Worm (Caenorhabditis elegans) whole organism, L3 larva: ENCODE measurements around the gene R04B5.6.

ENCODE experiments used
- R02D3.7 ChIP-seq: fragments of 150-350 bp; optimal IDR thresholded peaks from 2 replicates; lab custom pipeline; 2014; ENCODE audit warnings: missing biosample characterization, missing genetic modification characterization
- aly-2 ChIP-seq: fragments of 150-350 bp; optimal IDR thresholded peaks from 2 replicates; lab custom pipeline; 2014; ENCODE audit warnings: missing biosample characterization, missing genetic modification characterization
- ama-1 ChIP-seq: fragments of 150-350 bp; optimal IDR thresholded peaks from 2 replicates; lab custom pipeline; 2018
- ceh-28 ChIP-seq: fragments of 150-350 bp; optimal IDR thresholded peaks from 2 replicates; lab custom pipeline; 2014; ENCODE audit warnings: missing biosample characterization, missing genetic modification reagents, missing genetic modification characterization
- ceh-82 ChIP-seq: fragments of 150-350 bp; optimal IDR thresholded peaks from 2 replicates; lab custom pipeline; 2014; ENCODE audit warnings: missing biosample characterization, missing genetic modification characterization
- ceh-9 ChIP-seq: sonication (generic microtip); optimal IDR thresholded peaks from 2 replicates; lab custom pipeline; 2018; ENCODE audit warnings: missing biosample characterization, missing genetic modification characterization
- daf-12 ChIP-seq: fragments of 150-350 bp; optimal IDR thresholded peaks from 2 replicates; lab custom pipeline; 2014; ENCODE audit warnings: missing biosample characterization, missing genetic modification reagents, missing genetic modification characterization
- egl-5 ChIP-seq: fragments of 150-350 bp; optimal IDR thresholded peaks from 2 replicates; lab custom pipeline; 2017; ENCODE audit warnings: missing biosample characterization, missing genetic modification reagents, missing genetic modification characterization, inconsistent platforms
- elt-1 ChIP-seq: fragments of 150-350 bp; optimal IDR thresholded peaks from 2 replicates; lab custom pipeline; 2014; ENCODE audit warnings: missing biosample characterization, missing genetic modification characterization
- elt-2 ChIP-seq: sonication (generic microtip); optimal IDR thresholded peaks from 2 replicates; lab custom pipeline; 2016; ENCODE audit warnings: missing genetic modification reagents, mild to moderate bottlenecking, missing genetic modification characterization, missing compliant biosample characterization
- elt-3 ChIP-seq, 3 experiments: fragments of 150-350 bp in 1 of 3; sonication (generic microtip) in 2 of 3; optimal IDR thresholded peaks; 2 replicates in 2 of 3; 4 replicates in 1 of 3; lab custom pipeline; 2014 to 2017; ENCODE audit warnings: missing biosample characterization in 3 of 3, missing genetic modification characterization in 3 of 3
- fkh-10 ChIP-seq: sonication (generic microtip); optimal IDR thresholded peaks from 2 replicates; lab custom pipeline; 2017; ENCODE audit warnings: missing biosample characterization, missing genetic modification reagents, missing genetic modification characterization
- fkh-2 ChIP-seq: fragments of 150-350 bp; optimal IDR thresholded peaks from 2 replicates; lab custom pipeline; 2014; ENCODE audit warnings: missing biosample characterization, missing genetic modification reagents, missing genetic modification characterization
- hmg-11 ChIP-seq: sonication (generic microtip); optimal IDR thresholded peaks from 2 replicates; lab custom pipeline; 2016; ENCODE audit warnings: missing genetic modification characterization, missing compliant biosample characterization
- lsy-12 ChIP-seq: sonication (generic microtip); optimal IDR thresholded peaks from 2 replicates; lab custom pipeline; 2016; ENCODE audit warnings: mild to moderate bottlenecking, missing genetic modification characterization, missing compliant biosample characterization
- mml-1 ChIP-seq: fragments of 150-350 bp; sonication (generic microtip); optimal IDR thresholded peaks from 3 replicates; lab custom pipeline; 2014; ENCODE audit warnings: missing biosample characterization, missing genetic modification characterization
- nfya-1 ChIP-seq: sonication (generic microtip); optimal IDR thresholded peaks from 2 replicates; lab custom pipeline; 2017; ENCODE audit warnings: missing genetic modification characterization, mild to moderate bottlenecking, missing compliant biosample characterization, antibody characterized with exemption, moderate library complexity; ENCODE audit not compliant: insufficient read depth
- nhr-12 ChIP-seq: fragments of 150-350 bp; optimal IDR thresholded peaks from 2 replicates; lab custom pipeline; 2014; ENCODE audit warnings: missing biosample characterization, missing genetic modification characterization
- nhr-25 ChIP-seq: sonication (generic microtip); optimal IDR thresholded peaks from 2 replicates; lab custom pipeline; 2017; ENCODE audit warnings: missing biosample characterization, missing genetic modification characterization
- nhr-28 ChIP-seq: fragments of 150-350 bp; optimal IDR thresholded peaks from 2 replicates; lab custom pipeline; 2014; ENCODE audit warnings: missing biosample characterization, missing genetic modification characterization
- nhr-43 ChIP-seq: sonication (generic microtip); optimal IDR thresholded peaks from 2 replicates; lab custom pipeline; 2016; ENCODE audit warnings: mild to moderate bottlenecking, missing genetic modification characterization, missing compliant biosample characterization; ENCODE audit not compliant: poor library complexity, severe bottlenecking
- nhr-67 ChIP-seq: fragments of 150-350 bp; optimal IDR thresholded peaks from 2 replicates; lab custom pipeline; 2014; ENCODE audit warnings: missing biosample characterization, missing genetic modification characterization
- nhr-76 ChIP-seq: fragments of 150-350 bp; sonication (generic microtip); optimal IDR thresholded peaks from 5 replicates; lab custom pipeline; 2014; ENCODE audit warnings: missing biosample characterization, missing genetic modification characterization
- nhr-77 ChIP-seq: fragments of 150-350 bp; optimal IDR thresholded peaks from 2 replicates; lab custom pipeline; 2014; ENCODE audit warnings: missing biosample characterization, missing genetic modification characterization
- pha-4 ChIP-seq: fragments of 150-350 bp; optimal IDR thresholded peaks from 2 replicates; lab custom pipeline; 2014; ENCODE audit warnings: missing biosample characterization, missing genetic modification reagents, missing genetic modification characterization
- sea-2 ChIP-seq: fragments of 150-350 bp; sonication (generic microtip); optimal IDR thresholded peaks from 4 replicates; lab custom pipeline; 2014; ENCODE audit warnings: missing biosample characterization, missing genetic modification reagents, missing genetic modification characterization
- snpc-4 ChIP-seq: fragments of 150-350 bp; optimal IDR thresholded peaks from 2 replicates; lab custom pipeline; 2014; ENCODE audit warnings: missing biosample characterization, missing genetic modification characterization
- tbx-2 ChIP-seq: sonication (generic microtip); optimal IDR thresholded peaks from 2 replicates; lab custom pipeline; 2016; ENCODE audit warnings: mild to moderate bottlenecking, missing genetic modification characterization, missing compliant biosample characterization
- unc-62 ChIP-seq: fragments of 150-350 bp; sonication (generic microtip); optimal IDR thresholded peaks from 4 replicates; lab custom pipeline; 2014; ENCODE audit warnings: missing biosample characterization, missing genetic modification reagents, missing genetic modification characterization
- zag-1 ChIP-seq: fragments of 150-350 bp; optimal IDR thresholded peaks from 2 replicates; lab custom pipeline; 2014; ENCODE audit warnings: missing biosample characterization, missing genetic modification characterization
- ztf-11 ChIP-seq: fragments of 150-350 bp; optimal IDR thresholded peaks from 2 replicates; lab custom pipeline; 2014; ENCODE audit warnings: missing biosample characterization, missing genetic modification characterization
- ztf-4 ChIP-seq: fragments of 150-350 bp; optimal IDR thresholded peaks from 2 replicates; lab custom pipeline; 2014; ENCODE audit warnings: missing biosample characterization, missing genetic modification characterization

The R04B5.6 gene

DNA sequence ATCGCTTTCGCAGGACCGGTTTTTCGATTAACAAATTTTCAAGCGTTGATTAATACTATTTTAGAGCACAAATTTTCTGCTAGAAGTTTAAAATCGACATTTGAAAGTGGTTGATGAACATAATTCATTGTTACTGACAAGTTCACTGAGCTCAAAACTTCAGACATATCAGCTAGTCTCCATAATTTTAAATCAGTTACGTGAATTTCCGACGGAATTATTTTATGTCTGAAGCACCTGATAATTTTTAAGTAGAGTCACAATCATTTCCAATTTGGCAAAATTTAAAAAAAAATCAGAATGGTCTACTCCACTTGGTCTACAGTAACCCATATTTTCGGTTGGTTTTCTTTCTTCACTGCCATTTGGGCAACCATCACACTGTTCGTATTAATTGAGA lies 33.1 kb upstream of the R04B5.6 start, which contains the start of gene str-118:
TSS of gene str-118 (plus strand) at position 301 of the 400 bp plus-strand sequence.
- TF ChIP-seq ceh-9 (tag; lab: Kevin White, UChicago) = no peak
- TF ChIP-seq hmg-11 (tag; lab: Kevin White, UChicago) = no peak
- no peak for TF ChIP-seq egl-5 (tag; lab: Kevin White, UChicago)
- no peak for TF ChIP-seq nfya-1 (tag; lab: Kevin White, UChicago)
- no peak for TF ChIP-seq ztf-4 (tag; lab: Kevin White, UChicago)
- no peak for TF ChIP-seq ceh-82
- no peak for TF ChIP-seq lsy-12 (tag; lab: Kevin White, UChicago)
- no peak for TF ChIP-seq aly-2 (tag; lab: Kevin White, UChicago)
- no peak for TF ChIP-seq daf-12 (tag; lab: Kevin White, UChicago)
- no peak for TF ChIP-seq R02D3.7 (tag; lab: Kevin White, UChicago)
- TF ChIP-seq, all 47 proteins: peak for 0

DNA sequence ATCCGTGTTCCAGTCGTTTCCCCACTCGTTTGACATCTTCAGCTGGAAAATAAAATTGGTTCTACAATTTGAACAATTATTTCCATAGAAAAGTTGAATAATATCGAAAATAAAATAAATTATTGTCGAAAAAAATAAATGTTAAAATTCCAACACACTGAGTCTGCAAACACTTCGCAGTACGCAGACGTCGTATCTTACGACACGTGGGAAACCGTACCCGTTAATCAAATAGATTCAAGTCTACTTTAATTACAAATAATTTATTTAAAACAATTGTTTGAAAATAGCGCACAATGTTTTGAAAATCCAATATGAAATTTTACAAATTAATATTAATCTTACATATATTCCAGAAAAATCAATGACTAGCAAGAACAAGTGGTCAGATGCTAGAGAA lies 30.1 kb upstream of the R04B5.6 start, which contains the start of gene yif-1:
TSS of gene yif-1 (minus strand) at position 42 of the 400 bp plus-strand sequence.
- no peak for TF ChIP-seq daf-12 (tag; lab: Kevin White, UChicago)
- no peak for TF ChIP-seq snpc-4 (tag; lab: Kevin White, UChicago)
- no peak for TF ChIP-seq ama-1 (lab: Kevin White, UChicago)
- TF ChIP-seq fkh-2 (tag; lab: Kevin White, UChicago) = no peak
- no peak for TF ChIP-seq elt-2 (tag; lab: Kevin White, UChicago)
- peak; percentile 1 for TF ChIP-seq nhr-76 (tag; lab: Kevin White, UChicago)
- TF ChIP-seq nhr-12 (tag; lab: Kevin White, UChicago) = no peak
- peak; percentile 44 for TF ChIP-seq nfya-1 (tag; lab: Kevin White, UChicago)
- TF ChIP-seq pha-4 = peak; percentile 34
- TF ChIP-seq nhr-67 (tag; lab: Kevin White, UChicago) = no peak
- TF ChIP-seq nhr-28 (tag; lab: Kevin White, UChicago) = no peak
- TF ChIP-seq ceh-9 (tag; lab: Kevin White, UChicago) = no peak

- TF ChIP-seq snpc-4 (tag; lab: Kevin White, UChicago) (no peak), ceh-9 (tag; lab: Kevin White, UChicago) (no peak), sea-2 (GFP tag; lab: Kevin White, UChicago) (no peak), pha-4 (no peak), tbx-2 (tag; lab: Kevin White, UChicago) (no peak), nhr-76 (tag; lab: Kevin White, UChicago) (peak; percentile 59)
Measured at ce11 chrV:10058748-10059147, 26.2 kb upstream of the R04B5.6 start.

DNA sequence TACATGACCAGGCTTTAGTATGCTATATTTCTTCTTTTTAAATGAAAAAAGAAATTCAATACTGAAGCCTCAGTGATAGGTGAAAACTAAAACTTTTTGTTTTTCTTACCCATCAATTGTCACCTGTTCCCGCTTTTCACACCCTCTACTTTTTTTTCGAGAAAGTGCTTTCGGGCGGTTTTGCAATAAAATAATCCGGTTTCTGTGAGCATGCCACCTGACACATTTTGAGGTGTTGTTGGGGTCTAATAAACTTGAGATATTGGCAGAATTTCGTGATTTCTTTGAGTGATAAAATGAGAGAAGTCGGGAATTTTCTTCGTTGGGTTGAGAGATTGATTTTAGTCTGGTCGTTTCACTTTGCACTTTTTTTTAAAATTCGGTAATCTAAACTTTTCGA lies 24.9 kb upstream of the R04B5.6 start:
- no peak for TF ChIP-seq lsy-12 (tag; lab: Kevin White, UChicago)
- no peak for TF ChIP-seq nhr-25
- TF ChIP-seq nfya-1 (tag; lab: Kevin White, UChicago) = peak; percentile 7
- TF ChIP-seq elt-3 (tag; optimal IDR thresholded peaks at IDR 0.05; lab: Kevin White, UChicago) = no peak
- no peak for TF ChIP-seq R02D3.7 (tag; lab: Kevin White, UChicago)
- no peak for TF ChIP-seq nhr-67 (tag; lab: Kevin White, UChicago)
- peak; percentile 61 for TF ChIP-seq nhr-76 (tag; lab: Kevin White, UChicago)
- TF ChIP-seq nhr-43 (tag; lab: Kevin White, UChicago) = no peak
- TF ChIP-seq, all 47 proteins: peak for 2

- TF ChIP-seq ztf-11 (tag; lab: Kevin White, UChicago) (no peak), elt-2 (tag; lab: Kevin White, UChicago) (no peak), lsy-12 (tag; lab: Kevin White, UChicago) (no peak), ceh-28 (no peak), R02D3.7 (tag; lab: Kevin White, UChicago) (no peak), elt-3 (tag; optimal IDR thresholded peaks at IDR 0.05; lab: Kevin White, UChicago) (no peak), fkh-10 (GFP tag; lab: Kevin White, UChicago) (no peak), elt-1 (tag; lab: Kevin White, UChicago) (no peak), mml-1 (no peak), nhr-77 (no peak), unc-62 (GFP tag; lab: Kevin White, UChicago) (no peak), ama-1 (lab: Kevin White, UChicago) (no peak), zag-1 (tag; lab: Kevin White, UChicago) (no peak), ceh-82 (no peak), nhr-25 (no peak), fkh-2 (tag; lab: Kevin White, UChicago) (no peak)
Measured at ce11 chrV:10064221-10064620, 20.7 kb upstream of the R04B5.6 start, which contains the start of gene fipr-13. Gene fipr-13 (plus strand): TSS chrV:10064521.
